Worm (Caenorhabditis elegans) whole organism, early embryonic: Measurements from ENCODE around the gene ZK1290.14.

ENCODE experiments used
- B0310.2 ChIP-seq: sonication (generic microtip); optimal IDR thresholded peaks from 2 replicates; lab custom pipeline; 2016; ENCODE audit warnings: mild to moderate bottlenecking, missing genetic modification characterization, missing compliant biosample characterization
- ama-1 ChIP-seq: fragments of 150-350 bp; optimal IDR thresholded peaks from 2 replicates; lab custom pipeline; 2014
- ceh-13 ChIP-seq: fragments of 200-800 bp; sonication (Bioruptor generic); optimal IDR thresholded peaks from 2 replicates; lab custom pipeline; 2018; ENCODE audit warnings: mild to moderate bottlenecking, missing genetic modification characterization, missing compliant biosample characterization
- flt-1 ChIP-seq: fragments of 200-800 bp; sonication (Bioruptor generic); IDR thresholded peaks from 2 replicates; pipeline ENCODE4 v1.3.6; 2022; ENCODE audit warnings: missing genetic modification characterization, missing compliant biosample characterization
- hmbx-1 ChIP-seq: sonication (generic microtip); optimal IDR thresholded peaks from 2 replicates; lab custom pipeline; 2016; ENCODE audit warnings: mild to moderate bottlenecking, missing genetic modification characterization, missing compliant biosample characterization
- hmg-4 ChIP-seq: fragments of 200-800 bp; sonication (Bioruptor generic); optimal IDR thresholded peaks from 2 replicates; lab custom pipeline; 2018; ENCODE audit warnings: mild to moderate bottlenecking, missing genetic modification characterization, missing compliant biosample characterization
- hnd-1 ChIP-seq: sonication (generic microtip); optimal IDR thresholded peaks from 2 replicates; lab custom pipeline; 2016; ENCODE audit warnings: missing genetic modification characterization, missing compliant biosample characterization
- pes-1 ChIP-seq: fragments of 200-800 bp; sonication (Bioruptor generic); IDR thresholded peaks from 2 replicates; pipeline ENCODE4 v1.3.6; 2022; ENCODE audit warnings: missing genetic modification reagents, missing genetic modification characterization, missing compliant biosample characterization
- scrt-1 ChIP-seq: fragments of 200-800 bp; sonication (Bioruptor generic); IDR thresholded peaks from 2 replicates; pipeline ENCODE4 v1.3.6; 2022; ENCODE audit warnings: missing genetic modification characterization, missing compliant biosample characterization
- sea-1 ChIP-seq: fragments of 200-800 bp; sonication (Bioruptor generic); conservative IDR thresholded peaks from 2 replicates; pipeline ENCODE4 v1.3.6; 2022; ENCODE audit warnings: missing genetic modification characterization, missing compliant biosample characterization
- tbx-11 ChIP-seq: fragments of 200-800 bp; sonication (Bioruptor generic); IDR thresholded peaks from 2 replicates; pipeline ENCODE4 v1.3.6; 2022; ENCODE audit warnings: missing genetic modification characterization, missing compliant biosample characterization
- tbx-37 ChIP-seq: fragments of 200-800 bp; sonication (Bioruptor generic); conservative IDR thresholded peaks from 2 replicates; pipeline ENCODE4 v1.3.6; 2022; ENCODE audit warnings: missing genetic modification reagents, missing genetic modification characterization, missing compliant biosample characterization

DNA sequence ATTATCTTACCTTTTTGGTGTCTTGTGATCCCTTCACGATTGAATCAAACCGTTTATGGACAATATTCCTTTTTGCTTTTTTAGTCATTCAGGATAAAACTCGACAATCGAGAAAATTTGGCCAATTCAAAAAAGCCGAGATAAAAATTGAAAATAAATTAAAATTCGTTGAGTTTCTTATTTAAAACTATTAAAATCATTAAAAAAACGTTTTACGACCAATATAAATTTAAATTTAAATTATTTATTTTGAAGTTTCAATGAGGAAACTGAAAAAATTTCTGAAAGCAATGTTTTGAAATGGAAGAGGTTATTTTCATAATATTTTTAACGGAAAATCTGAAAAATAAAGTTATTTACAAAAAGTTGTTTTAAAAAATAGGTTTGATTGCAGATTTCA lies 32.1 kb downstream of the ZK1290.14 start, which contains the start of gene ZK1290.15:
- no peak for TF ChIP-seq ama-1 (lab: Kevin White, UChicago)
- TF ChIP-seq hmbx-1 (tag; lab: Kevin White, UChicago): no peak
- TF ChIP-seq pes-1: no peak
- no peak for TF ChIP-seq sea-1 (GFP tag; lab: Robert Waterston, UW)
- TF ChIP-seq B0310.2 (tag; lab: Kevin White, UChicago): no peak
- no peak for TF ChIP-seq flt-1 (GFP tag; lab: Robert Waterston, UW)
- TF ChIP-seq hmg-4 (GFP tag; lab: Kevin White, UChicago): no peak
- no peak for TF ChIP-seq hnd-1 (tag; lab: Kevin White, UChicago)
- no peak for TF ChIP-seq tbx-11 (GFP tag; lab: Robert Waterston, UW)
- TF ChIP-seq ceh-13 (GFP tag; lab: Kevin White, UChicago): no peak
- TF ChIP-seq scrt-1 (GFP tag; lab: Robert Waterston, UW): no peak
- TF ChIP-seq tbx-37 (GFP tag; lab: Robert Waterston, UW): no peak
